Worm (Caenorhabditis elegans) whole organism, L4 larva: ENCODE measurements around the gene T19E7.6.

Experiments
- F37D6.2 ChIP-seq: sonication (generic microtip); optimal IDR thresholded peaks from 2 replicates; lab custom pipeline; 2016; ENCODE audit warnings: mild to moderate bottlenecking, missing genetic modification characterization, missing compliant biosample characterization
- R02D3.7 ChIP-seq: fragments of 150-350 bp; sonication (generic microtip); optimal IDR thresholded peaks from 3 replicates; lab custom pipeline; 2014; ENCODE audit warnings: missing biosample characterization, missing genetic modification characterization
- T26A8.4 ChIP-seq: fragments of 200-800 bp; sonication (Bioruptor generic); IDR thresholded peaks from 2 replicates; pipeline ENCODE4 v1.3.6; 2022; ENCODE audit warnings: missing genetic modification characterization, missing compliant biosample characterization
- ZK337.2 ChIP-seq: fragments of 200-800 bp; sonication (Bioruptor generic); IDR thresholded peaks from 2 replicates; pipeline ENCODE4 v1.3.6; 2022; ENCODE audit warnings: missing genetic modification reagents, missing genetic modification characterization, missing compliant biosample characterization
- ceh-28 ChIP-seq: fragments of 150-350 bp; optimal IDR thresholded peaks from 2 replicates; lab custom pipeline; 2014; ENCODE audit warnings: missing biosample characterization, missing genetic modification reagents, missing genetic modification characterization
- dmd-6 ChIP-seq: fragments of 200-800 bp; sonication (Bioruptor generic); IDR thresholded peaks from 2 replicates; pipeline ENCODE4 v1.3.6; 2022; ENCODE audit warnings: missing genetic modification reagents, missing genetic modification characterization, missing compliant biosample characterization
- lim-7 ChIP-seq: fragments of 200-800 bp; sonication (Bioruptor generic); IDR thresholded peaks from 2 replicates; pipeline ENCODE4 v1.3.6; 2022; ENCODE audit warnings: missing genetic modification characterization, missing compliant biosample characterization
- lin-13 ChIP-seq: fragments of 150-350 bp; optimal IDR thresholded peaks from 2 replicates; lab custom pipeline; 2014; ENCODE audit warnings: missing biosample characterization, missing genetic modification reagents, missing genetic modification characterization
- madf-9 ChIP-seq: fragments of 200-800 bp; sonication (Bioruptor generic); conservative IDR thresholded peaks from 2 replicates; pipeline ENCODE4 v1.3.6; 2022; ENCODE audit warnings: missing genetic modification reagents, missing genetic modification characterization, missing compliant biosample characterization
- nhr-28 ChIP-seq: fragments of 150-350 bp; optimal IDR thresholded peaks from 2 replicates; lab custom pipeline; 2014; ENCODE audit warnings: missing biosample characterization, missing genetic modification characterization
- nhr-6 ChIP-seq: fragments of 150-350 bp; optimal IDR thresholded peaks from 2 replicates; lab custom pipeline; 2014; ENCODE audit warnings: missing biosample characterization, missing genetic modification characterization
- tag-97 ChIP-seq: fragments of 200-800 bp; sonication (Bioruptor generic); IDR thresholded peaks from 2 replicates; pipeline ENCODE4 v1.3.6; 2022; ENCODE audit warnings: missing genetic modification characterization, missing compliant biosample characterization
- zfp-3 ChIP-seq: fragments of 200-800 bp; sonication (Bioruptor generic); conservative IDR thresholded peaks from 2 replicates; pipeline ENCODE4 v1.3.6; 2022; ENCODE audit warnings: missing genetic modification reagents, missing genetic modification characterization, missing compliant biosample characterization

DNA sequence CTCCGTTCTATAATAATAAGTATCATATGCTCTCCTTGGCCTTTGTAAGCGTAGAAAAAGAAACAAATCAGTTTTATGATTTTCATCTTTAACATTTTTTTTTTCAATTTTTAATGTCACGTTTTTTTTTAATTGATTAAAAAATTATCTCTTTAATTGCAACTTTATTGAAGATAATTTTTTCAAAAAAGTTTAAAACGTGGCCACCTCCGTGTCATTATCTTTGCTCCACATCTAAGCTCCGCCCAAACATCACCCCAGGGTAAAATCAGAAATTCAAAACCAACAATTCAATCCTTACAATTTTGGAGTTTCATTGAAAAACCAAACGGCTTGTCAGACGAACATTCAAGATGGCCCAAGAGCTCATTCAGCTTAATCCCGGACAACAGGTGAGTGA, 37.7 kb downstream of the T19E7.6 start, which contains the start of gene ttbk-8.2:
- TF ChIP-seq lim-7, result no peak
- TF ChIP-seq T26A8.4, result no peak
- no peak for TF ChIP-seq zfp-3 (GFP tag; lab: Robert Waterston, UW)
- TF ChIP-seq nhr-28 (tag; lab: Kevin White, UChicago), result no peak
- no peak for TF ChIP-seq dmd-6
- TF ChIP-seq tag-97 (GFP tag; lab: Robert Waterston, UW), result no peak
- no peak for TF ChIP-seq ZK337.2 (GFP tag; lab: Robert Waterston, UW)
- no peak for TF ChIP-seq nhr-6 (tag; lab: Kevin White, UChicago)
- no peak for TF ChIP-seq R02D3.7 (tag; lab: Kevin White, UChicago)
- no peak for TF ChIP-seq madf-9
- no peak for TF ChIP-seq ceh-28 (tag; lab: Kevin White, UChicago)
- no peak for TF ChIP-seq lin-13 (GFP tag; lab: Kevin White, UChicago)
- no peak for TF ChIP-seq F37D6.2 (tag; lab: Kevin White, UChicago)
